Fruit fly (Drosophila melanogaster): ENCODE data around the gene CG34436.

- TF ChIP-seq Dll (optimal IDR thresholded peaks at IDR 0.05) (no peak), pan (optimal IDR thresholded peaks at IDR 0.05) (no peak), psq (optimal IDR thresholded peaks at IDR 0.05) (no peak), usp (GFP tag; optimal IDR thresholded peaks at IDR 0.05) (no peak)
Observed at dm6 chr3R:28324834-28325233, 42.5 kb downstream of the CG34436 start.

Data from whole organism.